Fruit fly (Drosophila melanogaster) whole organism: ENCODE results near the gene CG7231.

Source experiments
- Dll ChIP-seq: fragments of >200 bp; optimal IDR thresholded peaks from 2 replicates; lab custom pipeline; 2017
- EcR ChIP-seq, 2 experiments: fragments of >200 bp; optimal IDR thresholded peaks; 2 replicates each; lab custom pipeline; 2017; ENCODE audit warnings: missing biosample characterization in 2 of 2, missing genetic modification characterization in 2 of 2, missing genetic modification reagents in 2 of 2

DNA sequence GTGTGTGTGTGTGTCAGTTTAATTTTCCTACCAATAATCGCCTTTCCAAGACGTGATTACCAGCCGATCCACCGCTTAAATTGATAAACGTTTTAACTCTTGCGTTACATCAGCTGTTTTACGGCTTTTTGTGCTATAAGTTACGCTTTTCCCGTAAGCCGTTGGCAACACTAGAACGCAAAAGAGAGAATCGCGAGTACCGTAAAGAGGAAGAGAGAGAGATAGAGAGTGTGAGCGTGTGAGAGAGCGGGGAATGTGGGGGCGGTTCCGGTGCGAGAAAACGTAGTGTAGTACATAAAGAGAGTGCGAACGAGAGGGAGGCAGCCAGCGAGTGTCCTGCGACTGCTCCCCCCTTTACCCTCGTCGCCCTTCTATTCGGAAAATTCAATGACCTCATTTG lies 47.8 kb downstream of the CG7231 start:
- TF ChIP-seq Dll = no peak
- no peak for TF ChIP-seq EcR (GFP tag; optimal IDR thresholded peaks at IDR 0.05; lab: Kevin White, UChicago)
